Fruit fly (Drosophila melanogaster) whole organism, embryonic: ENCODE results near the gene 14-3-3epsilon.

Source experiments
- Abd-B ChIP-seq: fragments of 200-800 bp; sonication (Bioruptor generic); optimal IDR thresholded peaks from 2 replicates; lab custom pipeline; 2018; ENCODE audit warnings: missing biosample characterization, mild to moderate bottlenecking, missing genetic modification characterization, moderate library complexity
- Asciz ChIP-seq: fragments of 200-800 bp; sonication (Bioruptor generic); optimal IDR thresholded peaks from 2 replicates; lab custom pipeline; 2017; ENCODE audit warnings: missing biosample characterization, mild to moderate bottlenecking, missing genetic modification characterization, missing genetic modification reagents
- B-H2 ChIP-seq: fragments of 200-800 bp; sonication (Bioruptor generic); optimal IDR thresholded peaks from 2 replicates; lab custom pipeline; 2018; ENCODE audit warnings: missing biosample characterization, mild to moderate bottlenecking, missing genetic modification characterization
- BEAF-32 ChIP-seq: fragments of 200-800 bp; sonication (Bioruptor generic); optimal IDR thresholded peaks from 3 replicates; lab custom pipeline; 2017; ENCODE audit warnings: missing biosample characterization, missing genetic modification characterization, mild to moderate bottlenecking, moderate library complexity, missing genetic modification reagents
- BtbVII ChIP-seq: fragments of 200-800 bp; sonication (Bioruptor generic); optimal IDR thresholded peaks from 3 replicates; lab custom pipeline; 2017; ENCODE audit warnings: missing biosample characterization, mild to moderate bottlenecking, missing genetic modification characterization
- CG10274 ChIP-seq: fragments of 200-800 bp; sonication (Bioruptor generic); optimal IDR thresholded peaks from 3 replicates; lab custom pipeline; 2017; ENCODE audit warnings: missing biosample characterization, mild to moderate bottlenecking, missing genetic modification characterization
- CG10543 ChIP-seq: fragments of 200-800 bp; sonication (Bioruptor generic); optimal IDR thresholded peaks from 3 replicates; lab custom pipeline; 2017; ENCODE audit warnings: missing biosample characterization, mild to moderate bottlenecking, missing genetic modification characterization, moderate library complexity
- CG12155 ChIP-seq: fragments of 200-800 bp; sonication (Bioruptor generic); optimal IDR thresholded peaks from 3 replicates; lab custom pipeline; 2016; ENCODE audit warnings: missing biosample characterization, missing genetic modification characterization
- CG12236 ChIP-seq: fragments of 200-800 bp; sonication (Bioruptor generic); optimal IDR thresholded peaks from 2 replicates; lab custom pipeline; 2016; ENCODE audit warnings: missing biosample characterization, missing genetic modification characterization
- CG12942 ChIP-seq: fragments of 200-800 bp; sonication (Bioruptor generic); optimal IDR thresholded peaks from 3 replicates; lab custom pipeline; 2016; ENCODE audit warnings: missing biosample characterization, missing genetic modification characterization
- CG13624 ChIP-seq: fragments of 200-800 bp; sonication (Bioruptor generic); optimal IDR thresholded peaks from 2 replicates; lab custom pipeline; 2016; ENCODE audit warnings: missing biosample characterization, missing genetic modification characterization
- CG14860 ChIP-seq: fragments of 200-800 bp; sonication (Bioruptor generic); IDR thresholded peaks from 3 replicates; pipeline ENCODE4 v1.3.6; 2022; ENCODE audit warnings: missing biosample characterization, missing genetic modification characterization; ENCODE audit not compliant: partially characterized antibody
- CG1647 ChIP-seq: fragments of 200-800 bp; sonication (Bioruptor generic); optimal IDR thresholded peaks from 3 replicates; lab custom pipeline; 2016; ENCODE audit warnings: missing biosample characterization, missing genetic modification characterization
- CG17361 ChIP-seq: fragments of 200-800 bp; sonication (Bioruptor generic); IDR thresholded peaks from 3 replicates; pipeline ENCODE4 v1.3.6; 2022; ENCODE audit warnings: missing biosample characterization, missing genetic modification characterization
- CG3065 ChIP-seq: fragments of 200-800 bp; sonication (Bioruptor generic); optimal IDR thresholded peaks from 2 replicates; lab custom pipeline; 2016; ENCODE audit warnings: missing biosample characterization, missing genetic modification characterization
- CG31388 ChIP-seq: fragments of 200-800 bp; sonication (Bioruptor generic); optimal IDR thresholded peaks from 2 replicates; lab custom pipeline; 2016; ENCODE audit warnings: missing biosample characterization, missing genetic modification characterization
- CG5180 ChIP-seq: fragments of 200-800 bp; sonication (Bioruptor generic); optimal IDR thresholded peaks from 3 replicates; lab custom pipeline; 2017; ENCODE audit warnings: missing biosample characterization, missing genetic modification characterization, mild to moderate bottlenecking, moderate library complexity, missing genetic modification reagents
- CG5953 ChIP-seq: fragments of 200-800 bp; sonication (Bioruptor generic); IDR thresholded peaks from 2 replicates; pipeline ENCODE4 v1.3.6; 2022; ENCODE audit warnings: missing biosample characterization, missing genetic modification characterization
- CG6175 ChIP-seq: fragments of 200-800 bp; sonication (Bioruptor generic); IDR thresholded peaks from 3 replicates; pipeline ENCODE4 v1.3.6; 2022; ENCODE audit warnings: missing biosample characterization, missing genetic modification characterization
- CG8924 ChIP-seq: fragments of 200-800 bp; optimal IDR thresholded peaks from 3 replicates; lab custom pipeline; 2019; ENCODE audit warnings: missing biosample characterization, mild to moderate bottlenecking, missing genetic modification characterization, moderate library complexity
- CoRest ChIP-seq: fragments of 200-800 bp; sonication (Bioruptor generic); optimal IDR thresholded peaks from 3 replicates; lab custom pipeline; 2018; ENCODE audit warnings: missing biosample characterization, mild to moderate bottlenecking, missing genetic modification characterization, moderate library complexity
- Dfd ChIP-seq, 2 experiments: fragments of >200 bp; optimal IDR thresholded peaks; 2 replicates each; lab custom pipeline; 2017; ENCODE audit warnings: missing biosample characterization in 2 of 2, missing genetic modification characterization in 2 of 2
- Dll ChIP-seq: fragments of 200-800 bp; sonication (Bioruptor generic); IDR thresholded peaks from 4 replicates; pipeline ENCODE4 v1.3.6; 2022; ENCODE audit warnings: missing biosample characterization, missing genetic modification characterization; ENCODE audit not compliant: partially characterized antibody
- Fer3 ChIP-seq: fragments of 200-800 bp; sonication (Bioruptor generic); optimal IDR thresholded peaks from 2 replicates; lab custom pipeline; 2018; ENCODE audit warnings: missing biosample characterization, mild to moderate bottlenecking, missing genetic modification characterization, moderate library complexity
- Hand ChIP-seq: fragments of 200-800 bp; sonication (Bioruptor generic); optimal IDR thresholded peaks from 2 replicates; lab custom pipeline; 2017; ENCODE audit warnings: mild to moderate bottlenecking, missing biosample characterization, missing genetic modification reagents, missing genetic modification characterization
- Hr3 ChIP-seq: fragments of 200-800 bp; sonication (Bioruptor generic); optimal IDR thresholded peaks from 3 replicates; lab custom pipeline; 2016; ENCODE audit warnings: missing biosample characterization, missing genetic modification characterization
- Hr78 ChIP-seq, 2 experiments: fragments of 200-800 bp in 1 of 2; fragments of >200 bp in 1 of 2; sonication (Bioruptor generic) in 1 of 2; optimal IDR thresholded peaks; 2 replicates each; lab custom pipeline; 2017 to 2019; ENCODE audit warnings: missing biosample characterization in 2 of 2, missing genetic modification characterization in 2 of 2, mild to moderate bottlenecking in 1 of 2, moderate library complexity in 1 of 2
- Lhr ChIP-seq: fragments of 200-800 bp; sonication (Bioruptor generic); optimal IDR thresholded peaks from 3 replicates; lab custom pipeline; 2017; ENCODE audit warnings: mild to moderate bottlenecking, missing biosample characterization, missing genetic modification reagents, missing genetic modification characterization
- Lpt ChIP-seq: fragments of >200 bp; optimal IDR thresholded peaks from 2 replicates; lab custom pipeline; 2018; ENCODE audit warnings: missing biosample characterization, missing genetic modification characterization
- Med ChIP-seq: fragments of 200-800 bp; sonication (Bioruptor generic); peaks from one replicate; lab custom pipeline; 2016; ENCODE audit warnings: missing biosample characterization, missing genetic modification characterization, mild to moderate bottlenecking, inconsistent platforms, moderate library complexity
- Rfx ChIP-seq: fragments of 200-800 bp; sonication (Bioruptor generic); IDR thresholded peaks from 2 replicates; pipeline ENCODE4 v1.3.6; 2022; ENCODE audit warnings: missing biosample characterization, missing genetic modification characterization
- Sry-β ChIP-seq: fragments of 200-800 bp; sonication (Bioruptor generic); optimal IDR thresholded peaks from 2 replicates; lab custom pipeline; 2018; ENCODE audit warnings: missing biosample characterization, mild to moderate bottlenecking, missing genetic modification characterization, moderate library complexity
- Xrp1 ChIP-seq: fragments of 200-800 bp; sonication (Bioruptor generic); IDR thresholded peaks from 2 replicates; pipeline ENCODE4 v1.3.6; 2022; ENCODE audit warnings: missing biosample characterization, missing genetic modification characterization
- amos ChIP-seq: fragments of 200-800 bp; sonication (Bioruptor generic); IDR thresholded peaks from 2 replicates; pipeline ENCODE4 v1.3.6; 2022; ENCODE audit warnings: missing biosample characterization, missing genetic modification characterization; ENCODE audit not compliant: partially characterized antibody
- cato ChIP-seq: fragments of 200-800 bp; sonication (Bioruptor generic); optimal IDR thresholded peaks from 2 replicates; lab custom pipeline; 2016; ENCODE audit warnings: missing biosample characterization, missing genetic modification characterization, borderline replicate concordance
- cwo ChIP-seq: fragments of 200-800 bp; sonication (Bioruptor generic); optimal IDR thresholded peaks from 3 replicates; lab custom pipeline; 2017; ENCODE audit warnings: missing biosample characterization, missing genetic modification characterization, mild to moderate bottlenecking, moderate library complexity, missing genetic modification reagents
- dmrt11E ChIP-seq: fragments of 200-800 bp; sonication (Bioruptor generic); optimal IDR thresholded peaks from 3 replicates; lab custom pipeline; 2018; ENCODE audit warnings: missing biosample characterization, mild to moderate bottlenecking, missing genetic modification characterization, moderate library complexity
- en ChIP-seq: fragments of 200-800 bp; sonication (Bioruptor generic); optimal IDR thresholded peaks from 2 replicates; lab custom pipeline; 2016; ENCODE audit warnings: missing biosample characterization, missing genetic modification characterization
- grn ChIP-seq: fragments of 200-800 bp; sonication (Bioruptor generic); optimal IDR thresholded peaks from 3 replicates; lab custom pipeline; 2017; ENCODE audit warnings: missing biosample characterization, missing genetic modification characterization
- h ChIP-seq: fragments of >200 bp; optimal IDR thresholded peaks from 2 replicates; lab custom pipeline; 2017
- jigr1 ChIP-seq: fragments of 200-800 bp; sonication (Bioruptor generic); IDR thresholded peaks from 3 replicates; pipeline ENCODE4 v1.3.6; 2022; ENCODE audit warnings: missing biosample characterization, missing genetic modification characterization
- mam ChIP-seq: fragments of 200-800 bp; sonication (Bioruptor generic); optimal IDR thresholded peaks from 3 replicates; lab custom pipeline; 2016; ENCODE audit warnings: missing biosample characterization, missing genetic modification characterization
- mirr ChIP-seq: fragments of 200-800 bp; sonication (Bioruptor generic); optimal IDR thresholded peaks from 3 replicates; lab custom pipeline; 2018; ENCODE audit warnings: missing biosample characterization, mild to moderate bottlenecking, missing genetic modification characterization
- schlank ChIP-seq: fragments of 200-800 bp; sonication (Bioruptor generic); optimal IDR thresholded peaks from 2 replicates; lab custom pipeline; 2018; ENCODE audit warnings: missing biosample characterization, mild to moderate bottlenecking, missing genetic modification characterization
- sd ChIP-seq: fragments of 200-800 bp; sonication (Bioruptor generic); optimal IDR thresholded peaks from 3 replicates; lab custom pipeline; 2018; ENCODE audit warnings: missing biosample characterization, mild to moderate bottlenecking, missing genetic modification characterization, moderate library complexity
- tap ChIP-seq: fragments of 200-800 bp; optimal IDR thresholded peaks from 3 replicates; lab custom pipeline; 2019; ENCODE audit warnings: missing biosample characterization, mild to moderate bottlenecking, missing genetic modification characterization, moderate library complexity
- tup ChIP-seq: fragments of 200-800 bp; sonication (Bioruptor generic); optimal IDR thresholded peaks from 2 replicates; lab custom pipeline; 2016; ENCODE audit warnings: missing biosample characterization, mild to moderate bottlenecking, missing genetic modification characterization, moderate library complexity
- wor ChIP-seq: fragments of 200-800 bp; sonication (Bioruptor generic); IDR thresholded peaks from 2 replicates; pipeline ENCODE4 v1.3.6; 2022; ENCODE audit warnings: missing biosample characterization, missing genetic modification characterization
- zen2 ChIP-seq: fragments of 200-800 bp; sonication (Bioruptor generic); IDR thresholded peaks from 3 replicates; pipeline ENCODE4 v1.3.6; 2022; ENCODE audit warnings: missing biosample characterization, missing genetic modification characterization; ENCODE audit not compliant: partially characterized antibody

The 14-3-3epsilon gene

dm6 chr3R:18279494-18279893, 37.2 kb downstream of the 14-3-3epsilon start, which contains the start of gene CG7142 (continued):
- TF ChIP-seq Hr3 (GFP tag; lab: Kevin White, UChicago), result no peak
- TF ChIP-seq CG13624, result no peak
- no peak for TF ChIP-seq h (lab: Kevin White, UChicago)
- TF ChIP-seq CG1647 (GFP tag; lab: Kevin White, UChicago), result no peak
- TF ChIP-seq Hr78 (GFP tag; optimal IDR thresholded peaks at IDR 0.05; lab: Kevin White, UChicago), result no peak
- TF ChIP-seq CG14860 (GFP tag; lab: Robert Waterston, UW), result no peak
- TF ChIP-seq CG12942 (GFP tag; lab: Kevin White, UChicago), result no peak
- no peak for TF ChIP-seq Hand (GFP tag; lab: Kevin White, UChicago)
- no peak for TF ChIP-seq Xrp1 (GFP tag; lab: Robert Waterston, UW)
- no peak for TF ChIP-seq BtbVII (GFP tag; lab: Kevin White, UChicago)
- no peak for TF ChIP-seq CG3065 (GFP tag; lab: Kevin White, UChicago)
- no peak for TF ChIP-seq Sry-β (GFP tag; lab: Kevin White, UChicago)
- no peak for TF ChIP-seq tup
- no peak for TF ChIP-seq CG12236 (GFP tag; lab: Kevin White, UChicago)
- no peak for TF ChIP-seq CG17361 (GFP tag; lab: Robert Waterston, UW)
- TF ChIP-seq Med (GFP tag; lab: Kevin White, UChicago), result peak; percentile 63
- no peak for TF ChIP-seq schlank (tag; lab: Kevin White, UChicago)
- TF ChIP-seq Dll (GFP tag; lab: Robert Waterston, UW), result no peak
- TF ChIP-seq en, result no peak
- TF ChIP-seq Asciz (GFP tag; lab: Kevin White, UChicago), result no peak
- 0 out of 2 replicates have a peak, but pooled peaks have one; percentile 5 for TF ChIP-seq CG5953 (GFP tag; lab: Robert Waterston, UW)
- TF ChIP-seq CG12155 (GFP tag; lab: Kevin White, UChicago), result peak; percentile 7
- no peak for TF ChIP-seq wor (GFP tag; lab: Robert Waterston, UW)
- TF ChIP-seq CG8924 (tag; lab: Kevin White, UChicago), result no peak
- TF ChIP-seq CoRest (tag; lab: Kevin White, UChicago), result no peak
- TF ChIP-seq Abd-B (GFP tag; lab: Kevin White, UChicago), result no peak
- TF ChIP-seq Rfx (GFP tag; lab: Robert Waterston, UW), result 0 out of 2 replicates have a peak, but pooled peaks have one; percentile 25
- TF ChIP-seq CG10274 (GFP tag; lab: Kevin White, UChicago), result peak; percentile 73
- TF ChIP-seq jigr1 (GFP tag; lab: Robert Waterston, UW), result no peak
- no peak for TF ChIP-seq Fer3 (tag; lab: Kevin White, UChicago)
- TF ChIP-seq CG5180, result no peak
- no peak for TF ChIP-seq mam
- no peak for TF ChIP-seq BEAF-32 (GFP tag; lab: Kevin White, UChicago)
- no peak for TF ChIP-seq zen2
- peak; percentile 14 for TF ChIP-seq grn (GFP tag; lab: Kevin White, UChicago)
- no peak for TF ChIP-seq cato (GFP tag; lab: Kevin White, UChicago)
- TF ChIP-seq Lhr (GFP tag; lab: Kevin White, UChicago), result no peak
- no peak for TF ChIP-seq tap (tag; lab: Kevin White, UChicago)
- no peak for TF ChIP-seq B-H2 (GFP tag; lab: Kevin White, UChicago)
- TF ChIP-seq CG31388 (GFP tag; lab: Kevin White, UChicago), result no peak
- TF ChIP-seq CG6175, result no peak
- TF ChIP-seq amos (GFP tag; lab: Robert Waterston, UW), result no peak
- TF ChIP-seq CG10543 (GFP tag; lab: Kevin White, UChicago), result no peak
- no peak for TF ChIP-seq Dfd (GFP tag; optimal IDR thresholded peaks at IDR 0.05; lab: Kevin White, UChicago)
- peak; percentile 18 for TF ChIP-seq cwo (GFP tag; lab: Kevin White, UChicago)
- no peak for TF ChIP-seq dmrt11E (tag; lab: Kevin White, UChicago)
- no peak for TF ChIP-seq Lpt (GFP tag; lab: Kevin White, UChicago)
- TF ChIP-seq sd (tag; lab: Kevin White, UChicago), result peak; percentile 55
- peak; percentile 31 for TF ChIP-seq mirr (GFP tag; lab: Kevin White, UChicago)
